Worm (Caenorhabditis elegans) whole organism, L3 larva: Measurements from ENCODE around the gene cct-1.
A peak's percentile ranks its signal among the peaks of the same experiment; 100 is the strongest.

Source experiments
- R02D3.7 ChIP-seq: fragments of 150-350 bp; optimal IDR thresholded peaks from 2 replicates; lab custom pipeline; 2014; ENCODE audit warnings: missing biosample characterization, missing genetic modification characterization
- ZK546.5 ChIP-seq: sonication (generic microtip); optimal IDR thresholded peaks from 2 replicates; lab custom pipeline; 2017; ENCODE audit warnings: missing biosample characterization, missing genetic modification characterization
- aly-2 ChIP-seq: fragments of 150-350 bp; optimal IDR thresholded peaks from 2 replicates; lab custom pipeline; 2014; ENCODE audit warnings: missing biosample characterization, missing genetic modification characterization
- ama-1 ChIP-seq: fragments of 150-350 bp; optimal IDR thresholded peaks from 2 replicates; lab custom pipeline; 2018
- ceh-16 ChIP-seq: sonication (generic microtip); optimal IDR thresholded peaks from 2 replicates; lab custom pipeline; 2017; ENCODE audit warnings: missing biosample characterization, missing genetic modification characterization
- ceh-28 ChIP-seq: fragments of 150-350 bp; optimal IDR thresholded peaks from 2 replicates; lab custom pipeline; 2014; ENCODE audit warnings: missing biosample characterization, missing genetic modification reagents, missing genetic modification characterization
- ceh-82 ChIP-seq: fragments of 150-350 bp; optimal IDR thresholded peaks from 2 replicates; lab custom pipeline; 2014; ENCODE audit warnings: missing biosample characterization, missing genetic modification characterization
- daf-12 ChIP-seq: fragments of 150-350 bp; optimal IDR thresholded peaks from 2 replicates; lab custom pipeline; 2014; ENCODE audit warnings: missing biosample characterization, missing genetic modification reagents, missing genetic modification characterization
- egl-27 ChIP-seq: sonication (generic microtip); optimal IDR thresholded peaks from 4 replicates; lab custom pipeline; 2017; ENCODE audit warnings: missing biosample characterization, missing genetic modification reagents, missing genetic modification characterization
- egl-5 ChIP-seq: fragments of 150-350 bp; optimal IDR thresholded peaks from 2 replicates; lab custom pipeline; 2017; ENCODE audit warnings: missing biosample characterization, missing genetic modification reagents, missing genetic modification characterization, inconsistent platforms
- elt-1 ChIP-seq: fragments of 150-350 bp; optimal IDR thresholded peaks from 2 replicates; lab custom pipeline; 2014; ENCODE audit warnings: missing biosample characterization, missing genetic modification characterization
- elt-2 ChIP-seq: sonication (generic microtip); optimal IDR thresholded peaks from 2 replicates; lab custom pipeline; 2016; ENCODE audit warnings: missing genetic modification reagents, mild to moderate bottlenecking, missing genetic modification characterization, missing compliant biosample characterization
- elt-3 ChIP-seq, 3 experiments: fragments of 150-350 bp in 1 of 3; sonication (generic microtip) in 2 of 3; optimal IDR thresholded peaks; 2 replicates in 2 of 3; 4 replicates in 1 of 3; lab custom pipeline; 2014 to 2017; ENCODE audit warnings: missing biosample characterization in 3 of 3, missing genetic modification characterization in 3 of 3
- eor-1 ChIP-seq, 2 experiments: fragments of 150-350 bp; optimal IDR thresholded peaks; 2 replicates each; lab custom pipeline; 2014 to 2018; ENCODE audit warnings: missing biosample characterization in 2 of 2, missing genetic modification characterization in 2 of 2
- fkh-10 ChIP-seq: sonication (generic microtip); optimal IDR thresholded peaks from 2 replicates; lab custom pipeline; 2017; ENCODE audit warnings: missing biosample characterization, missing genetic modification reagents, missing genetic modification characterization
- fkh-2 ChIP-seq: fragments of 150-350 bp; optimal IDR thresholded peaks from 2 replicates; lab custom pipeline; 2014; ENCODE audit warnings: missing biosample characterization, missing genetic modification reagents, missing genetic modification characterization
- fos-1 ChIP-seq: fragments of 150-350 bp; optimal IDR thresholded peaks from 2 replicates; lab custom pipeline; 2014; ENCODE audit warnings: missing biosample characterization, missing genetic modification characterization
- hmg-11 ChIP-seq: sonication (generic microtip); optimal IDR thresholded peaks from 2 replicates; lab custom pipeline; 2016; ENCODE audit warnings: missing genetic modification characterization, missing compliant biosample characterization
- jun-1 ChIP-seq: fragments of 150-350 bp; optimal IDR thresholded peaks from 2 replicates; lab custom pipeline; 2014; ENCODE audit warnings: missing biosample characterization, missing genetic modification reagents, missing genetic modification characterization
- lin-15B ChIP-seq: fragments of 150-350 bp; optimal IDR thresholded peaks from 2 replicates; lab custom pipeline; 2014; ENCODE audit warnings: missing biosample characterization, missing genetic modification characterization
- lin-39 ChIP-seq: fragments of 150-350 bp; optimal IDR thresholded peaks from 2 replicates; lab custom pipeline; 2018; ENCODE audit warnings: missing biosample characterization, missing genetic modification reagents, missing genetic modification characterization
- lsy-12 ChIP-seq: sonication (generic microtip); optimal IDR thresholded peaks from 2 replicates; lab custom pipeline; 2016; ENCODE audit warnings: mild to moderate bottlenecking, missing genetic modification characterization, missing compliant biosample characterization
- mdl-1 ChIP-seq: fragments of 150-350 bp; optimal IDR thresholded peaks from 2 replicates; lab custom pipeline; 2014; ENCODE audit warnings: missing biosample characterization, missing genetic modification characterization
- mml-1 ChIP-seq: fragments of 150-350 bp; sonication (generic microtip); optimal IDR thresholded peaks from 3 replicates; lab custom pipeline; 2014; ENCODE audit warnings: missing biosample characterization, missing genetic modification characterization
- nfya-1 ChIP-seq: sonication (generic microtip); optimal IDR thresholded peaks from 2 replicates; lab custom pipeline; 2017; ENCODE audit warnings: missing genetic modification characterization, mild to moderate bottlenecking, missing compliant biosample characterization, antibody characterized with exemption, moderate library complexity; ENCODE audit not compliant: insufficient read depth
- nhr-11 ChIP-seq: fragments of 150-350 bp; optimal IDR thresholded peaks from 2 replicates; lab custom pipeline; 2014; ENCODE audit warnings: missing biosample characterization, missing genetic modification characterization
- nhr-12 ChIP-seq: fragments of 150-350 bp; optimal IDR thresholded peaks from 2 replicates; lab custom pipeline; 2014; ENCODE audit warnings: missing biosample characterization, missing genetic modification characterization
- nhr-23 ChIP-seq: fragments of 150-350 bp; optimal IDR thresholded peaks from 2 replicates; lab custom pipeline; 2014; ENCODE audit warnings: missing biosample characterization, missing genetic modification reagents, missing genetic modification characterization
- nhr-237 ChIP-seq: fragments of 150-350 bp; optimal IDR thresholded peaks from 2 replicates; lab custom pipeline; 2014; ENCODE audit warnings: missing biosample characterization, missing genetic modification characterization
- nhr-25 ChIP-seq: sonication (generic microtip); optimal IDR thresholded peaks from 2 replicates; lab custom pipeline; 2017; ENCODE audit warnings: missing biosample characterization, missing genetic modification characterization
- nhr-28 ChIP-seq: fragments of 150-350 bp; optimal IDR thresholded peaks from 2 replicates; lab custom pipeline; 2014; ENCODE audit warnings: missing biosample characterization, missing genetic modification characterization
- nhr-43 ChIP-seq: sonication (generic microtip); optimal IDR thresholded peaks from 2 replicates; lab custom pipeline; 2016; ENCODE audit warnings: mild to moderate bottlenecking, missing genetic modification characterization, missing compliant biosample characterization; ENCODE audit not compliant: poor library complexity, severe bottlenecking
- nhr-67 ChIP-seq: fragments of 150-350 bp; optimal IDR thresholded peaks from 2 replicates; lab custom pipeline; 2014; ENCODE audit warnings: missing biosample characterization, missing genetic modification characterization
- nhr-76 ChIP-seq: fragments of 150-350 bp; sonication (generic microtip); optimal IDR thresholded peaks from 5 replicates; lab custom pipeline; 2014; ENCODE audit warnings: missing biosample characterization, missing genetic modification characterization
- nhr-77 ChIP-seq: fragments of 150-350 bp; optimal IDR thresholded peaks from 2 replicates; lab custom pipeline; 2014; ENCODE audit warnings: missing biosample characterization, missing genetic modification characterization
- pha-4 ChIP-seq: fragments of 150-350 bp; optimal IDR thresholded peaks from 2 replicates; lab custom pipeline; 2014; ENCODE audit warnings: missing biosample characterization, missing genetic modification reagents, missing genetic modification characterization
- pqm-1 ChIP-seq: fragments of 150-350 bp; optimal IDR thresholded peaks from 2 replicates; lab custom pipeline; 2017; ENCODE audit warnings: missing biosample characterization, missing genetic modification characterization, inconsistent platforms
- sea-2 ChIP-seq: fragments of 150-350 bp; sonication (generic microtip); optimal IDR thresholded peaks from 4 replicates; lab custom pipeline; 2014; ENCODE audit warnings: missing biosample characterization, missing genetic modification reagents, missing genetic modification characterization
- skn-1 ChIP-seq: fragments of 150-350 bp; optimal IDR thresholded peaks from 2 replicates; lab custom pipeline; 2014; ENCODE audit warnings: missing biosample characterization, missing genetic modification characterization
- snpc-4 ChIP-seq: fragments of 150-350 bp; optimal IDR thresholded peaks from 2 replicates; lab custom pipeline; 2014; ENCODE audit warnings: missing biosample characterization, missing genetic modification characterization
- tbx-2 ChIP-seq: sonication (generic microtip); optimal IDR thresholded peaks from 2 replicates; lab custom pipeline; 2016; ENCODE audit warnings: mild to moderate bottlenecking, missing genetic modification characterization, missing compliant biosample characterization
- unc-39 ChIP-seq: sonication (generic microtip); optimal IDR thresholded peaks from 4 replicates; lab custom pipeline; 2017; ENCODE audit warnings: missing biosample characterization, missing genetic modification characterization
- unc-62 ChIP-seq: fragments of 150-350 bp; sonication (generic microtip); optimal IDR thresholded peaks from 4 replicates; lab custom pipeline; 2014; ENCODE audit warnings: missing biosample characterization, missing genetic modification reagents, missing genetic modification characterization
- zag-1 ChIP-seq: fragments of 150-350 bp; optimal IDR thresholded peaks from 2 replicates; lab custom pipeline; 2014; ENCODE audit warnings: missing biosample characterization, missing genetic modification characterization
- ztf-11 ChIP-seq: fragments of 150-350 bp; optimal IDR thresholded peaks from 2 replicates; lab custom pipeline; 2014; ENCODE audit warnings: missing biosample characterization, missing genetic modification characterization
- ztf-4 ChIP-seq: fragments of 150-350 bp; optimal IDR thresholded peaks from 2 replicates; lab custom pipeline; 2014; ENCODE audit warnings: missing biosample characterization, missing genetic modification characterization

cct-1 gene

DNA sequence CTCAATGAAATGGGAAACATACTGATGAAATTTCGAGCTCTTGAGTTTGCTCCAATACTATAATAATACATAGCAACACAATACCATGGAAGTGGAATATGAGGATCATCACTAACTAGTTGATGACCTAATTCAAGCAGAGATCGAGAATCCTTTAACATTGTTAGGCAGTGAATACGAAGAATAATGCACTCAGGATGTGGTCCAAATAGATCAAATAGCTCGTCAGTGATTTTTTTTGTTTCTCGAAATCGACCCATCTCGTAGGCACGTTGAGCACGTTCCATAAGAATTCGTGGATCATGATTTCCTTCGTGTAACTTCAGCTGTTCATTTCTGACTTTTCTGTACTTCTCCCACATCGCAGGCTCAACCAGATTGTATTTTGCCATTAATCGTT lies 24.3 kb upstream of the cct-1 start:
- TF ChIP-seq ceh-82 (tag; lab: Kevin White, UChicago) (no peak), ztf-11 (no peak), lsy-12 (tag; lab: Kevin White, UChicago) (no peak), nhr-43 (tag; lab: Kevin White, UChicago) (no peak), zag-1 (tag; lab: Kevin White, UChicago) (no peak), mml-1 (tag; lab: Kevin White, UChicago) (no peak), daf-12 (tag; lab: Kevin White, UChicago) (no peak), fkh-10 (GFP tag; lab: Kevin White, UChicago) (no peak), pha-4 (no peak)

DNA sequence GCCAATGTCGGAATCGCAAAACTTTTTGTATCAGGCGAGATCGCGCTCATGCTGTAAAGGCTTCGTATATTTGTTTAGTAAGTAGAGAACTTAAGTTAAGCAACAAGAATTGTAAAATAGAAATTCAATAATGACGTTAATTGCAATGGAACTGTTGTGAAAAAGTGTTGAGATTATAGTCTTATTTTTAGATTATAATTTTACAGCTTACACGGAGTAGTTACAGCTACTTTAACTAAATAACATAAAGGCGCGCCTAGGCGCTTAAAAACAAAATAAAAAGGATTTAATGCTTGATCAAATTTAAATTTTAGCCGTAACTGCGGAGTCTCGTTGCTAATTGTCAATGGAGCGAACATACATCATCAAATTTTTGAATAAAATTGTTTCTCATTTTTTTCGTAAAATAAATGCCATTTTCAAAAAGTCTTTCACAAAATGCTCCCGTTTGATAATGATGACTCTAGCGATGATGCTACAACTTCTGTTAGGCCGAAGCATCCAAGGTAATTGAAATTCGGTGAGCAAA lies 23.1 kb upstream of the cct-1 start, which contains the start of the genes emb-27 and rrf-3:
Gene emb-27 (minus strand): TSS at position 51 of the 529 bp plus-strand sequence.
Gene rrf-3 (plus strand): TSS at position 346 of the 529 bp plus-strand sequence.
- TF ChIP-seq ceh-16 (no peak), fos-1 (tag; lab: Kevin White, UChicago) (no peak), elt-1 (tag; lab: Kevin White, UChicago) (no peak), snpc-4 (tag; lab: Kevin White, UChicago) (no peak), ztf-4 (no peak), daf-12 (tag; lab: Kevin White, UChicago) (no peak), R02D3.7 (tag; lab: Kevin White, UChicago) (no peak), mdl-1 (tag; lab: Kevin White, UChicago) (no peak), nhr-76 (no peak), fkh-10 (GFP tag; lab: Kevin White, UChicago) (no peak), lin-15B (tag; lab: Kevin White, UChicago) (peak; percentile 85), lsy-12 (tag; lab: Kevin White, UChicago) (no peak), unc-62 (GFP tag; lab: Kevin White, UChicago) (no peak), nhr-23 (tag; lab: Kevin White, UChicago) (no peak), lin-39 (tag; lab: Kevin White, UChicago) (no peak), ztf-11 (no peak), fkh-2 (tag; lab: Kevin White, UChicago) (no peak), hmg-11 (no peak), elt-3 (tag; optimal IDR thresholded peaks at IDR 0.05; lab: Kevin White, UChicago) (no peak), nhr-12 (tag; lab: Kevin White, UChicago) (no peak), nhr-237 (tag; lab: Kevin White, UChicago) (no peak), pqm-1 (no peak), nfya-1 (tag; lab: Kevin White, UChicago) (peak; percentile 61), mml-1 (tag; lab: Kevin White, UChicago) (no peak), tbx-2 (tag; lab: Kevin White, UChicago) (no peak), ZK546.5 (no peak), egl-5 (tag; lab: Kevin White, UChicago) (peak; percentile 31), ceh-28 (no peak), nhr-11 (tag; lab: Kevin White, UChicago) (no peak), nhr-67 (tag; lab: Kevin White, UChicago) (no peak), eor-1 (tag; optimal IDR thresholded peaks at IDR 0.05; lab: Kevin White, UChicago) (no peak), zag-1 (tag; lab: Kevin White, UChicago) (no peak), jun-1 (no peak), ceh-82 (tag; lab: Kevin White, UChicago) (no peak), nhr-25 (tag; lab: Kevin White, UChicago) (peak; percentile 50), egl-27 (tag; lab: Kevin White, UChicago) (no peak), unc-39 (tag; lab: Kevin White, UChicago) (no peak), aly-2 (tag; lab: Kevin White, UChicago) (no peak), skn-1 (tag; lab: Kevin White, UChicago) (peak; percentile 26), ama-1 (no peak), nhr-77 (tag; lab: Kevin White, UChicago) (no peak), elt-2 (tag; lab: Kevin White, UChicago) (no peak), sea-2 (GFP tag; lab: Kevin White, UChicago) (no peak), nhr-28 (tag; lab: Kevin White, UChicago) (no peak), pha-4 (peak; percentile 82)
